Worm (Caenorhabditis elegans) whole organism, L4/young adult: ENCODE results near the gene F19C6.3.

Experiments used
- W03F9.2 ChIP-seq: fragments of 150-350 bp; optimal IDR thresholded peaks from 2 replicates; lab custom pipeline; 2014; ENCODE audit warnings: missing biosample characterization, missing genetic modification characterization
- dao-5 ChIP-seq: sonication (generic microtip); optimal IDR thresholded peaks from 2 replicates; lab custom pipeline; 2016; ENCODE audit warnings: missing genotype, missing genetic modification characterization, moderate library complexity, missing compliant biosample characterization
- him-1 ChIP-seq: sonication (generic microtip); optimal IDR thresholded peaks from 2 replicates; lab custom pipeline; 2016; ENCODE audit warnings: missing genotype, missing genetic modification reagents, missing genetic modification characterization, missing compliant biosample characterization

DNA sequence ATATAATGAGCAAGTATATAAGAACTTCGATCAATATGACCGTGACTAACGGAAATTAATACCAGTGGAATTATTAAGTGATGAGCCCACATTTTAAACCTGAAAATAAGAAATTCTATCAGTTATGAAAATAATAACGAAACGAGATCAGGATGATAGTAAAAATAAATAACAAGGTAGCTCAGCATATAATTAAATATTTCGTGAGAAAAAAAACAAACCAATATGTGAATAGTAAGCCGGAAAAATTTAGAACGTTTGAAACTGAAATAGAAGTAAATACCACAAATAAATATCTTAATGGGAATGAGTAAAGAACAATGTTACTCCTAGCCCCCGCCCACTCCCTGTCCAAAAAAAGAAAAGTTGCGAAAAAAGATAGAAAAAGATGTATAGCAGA is at the start of gene F19C6.3:
- TF ChIP-seq him-1 (tag; lab: Kevin White, UChicago): no peak
- no peak for TF ChIP-seq dao-5 (tag; lab: Kevin White, UChicago)
- no peak for TF ChIP-seq W03F9.2 (tag; lab: Kevin White, UChicago)
